Fruit fly (Drosophila melanogaster) whole organism, embryonic: ENCODE results near the gene Hasp.

Experiments used
- Abd-B ChIP-seq: fragments of 200-800 bp; sonication (Bioruptor generic); optimal IDR thresholded peaks from 2 replicates; lab custom pipeline; 2018; ENCODE audit warnings: missing biosample characterization, mild to moderate bottlenecking, missing genetic modification characterization, moderate library complexity
- Atf3 ChIP-seq: fragments of 200-800 bp; sonication (Bioruptor generic); optimal IDR thresholded peaks from 3 replicates; lab custom pipeline; 2016; ENCODE audit warnings: missing biosample characterization, missing genetic modification characterization
- B-H1 ChIP-seq: fragments of 200-800 bp; sonication (Bioruptor generic); IDR thresholded peaks from 3 replicates; pipeline ENCODE4 v1.3.6; 2022; ENCODE audit warnings: missing biosample characterization, missing genetic modification characterization
- CG1024 ChIP-seq: fragments of 200-800 bp; sonication (Bioruptor generic); IDR thresholded peaks from 2 replicates; pipeline ENCODE4 v1.3.6; 2022; ENCODE audit warnings: missing biosample characterization, missing genetic modification characterization
- CG11504 ChIP-seq: fragments of 200-800 bp; sonication (Bioruptor generic); optimal IDR thresholded peaks from 3 replicates; lab custom pipeline; 2019; ENCODE audit warnings: missing biosample characterization, mild to moderate bottlenecking, missing genetic modification characterization, moderate library complexity
- CG11723 ChIP-seq: fragments of 200-800 bp; sonication (Bioruptor generic); optimal IDR thresholded peaks from 2 replicates; lab custom pipeline; 2017; ENCODE audit warnings: missing biosample characterization, mild to moderate bottlenecking, missing genetic modification characterization
- CG12942 ChIP-seq: fragments of 200-800 bp; sonication (Bioruptor generic); optimal IDR thresholded peaks from 3 replicates; lab custom pipeline; 2016; ENCODE audit warnings: missing biosample characterization, missing genetic modification characterization
- CG14050 ChIP-seq: fragments of 200-800 bp; sonication (Bioruptor generic); IDR thresholded peaks from 3 replicates; pipeline ENCODE4 v1.3.6; 2022; ENCODE audit warnings: missing biosample characterization, missing genetic modification characterization
- CG16813 ChIP-seq: fragments of 200-800 bp; sonication (Bioruptor generic); IDR thresholded peaks from 3 replicates; pipeline ENCODE4 v1.3.6; 2022; ENCODE audit warnings: missing biosample characterization, missing genetic modification characterization; ENCODE audit not compliant: partially characterized antibody
- CG18476 ChIP-seq: fragments of 200-800 bp; sonication (Bioruptor generic); optimal IDR thresholded peaks from 2 replicates; lab custom pipeline; 2016; ENCODE audit warnings: missing biosample characterization, mild to moderate bottlenecking, missing genetic modification characterization
- CG34422 ChIP-seq: fragments of 200-800 bp; sonication (Bioruptor generic); IDR thresholded peaks from 3 replicates; pipeline ENCODE4 v1.3.6; 2022; ENCODE audit warnings: missing biosample characterization, missing genetic modification characterization
- CG3726 ChIP-seq: fragments of 200-800 bp; sonication (Bioruptor generic); IDR thresholded peaks from 3 replicates; pipeline ENCODE4, ENCODE4 v1.3.6; 2022; ENCODE audit warnings: missing biosample characterization, missing genetic modification characterization
- CG4707 ChIP-seq: fragments of 200-800 bp; sonication (Bioruptor generic); optimal IDR thresholded peaks from 2 replicates; lab custom pipeline; 2018; ENCODE audit warnings: missing biosample characterization, mild to moderate bottlenecking, missing genetic modification characterization, moderate library complexity
- CG6272 ChIP-seq: fragments of 200-800 bp; sonication (Bioruptor generic); IDR thresholded peaks from 2 replicates; pipeline ENCODE4 v1.3.6; 2022; ENCODE audit warnings: missing biosample characterization, missing genetic modification characterization
- CG7271 ChIP-seq: fragments of 200-800 bp; sonication (Bioruptor generic); optimal IDR thresholded peaks from 2 replicates; lab custom pipeline; 2018; ENCODE audit warnings: missing biosample characterization, mild to moderate bottlenecking, missing genetic modification characterization, moderate library complexity
- CG7839 ChIP-seq: fragments of 200-800 bp; sonication (Bioruptor generic); optimal IDR thresholded peaks from 3 replicates; lab custom pipeline; 2018; ENCODE audit warnings: missing biosample characterization, mild to moderate bottlenecking, missing genetic modification characterization, moderate library complexity
- CG9797 ChIP-seq: fragments of 200-800 bp; sonication (Bioruptor generic); optimal IDR thresholded peaks from 3 replicates; lab custom pipeline; 2018; ENCODE audit warnings: missing biosample characterization, mild to moderate bottlenecking, missing genetic modification characterization
- CoRest ChIP-seq: fragments of 200-800 bp; sonication (Bioruptor generic); optimal IDR thresholded peaks from 3 replicates; lab custom pipeline; 2018; ENCODE audit warnings: missing biosample characterization, mild to moderate bottlenecking, missing genetic modification characterization, moderate library complexity
- Dek ChIP-seq: fragments of 200-800 bp; sonication (Bioruptor generic); optimal IDR thresholded peaks from 3 replicates; lab custom pipeline; 2019; ENCODE audit warnings: missing biosample characterization, mild to moderate bottlenecking, missing genetic modification characterization, moderate library complexity
- Drgx ChIP-seq: fragments of 200-800 bp; sonication (Bioruptor generic); IDR thresholded peaks from 2 replicates; pipeline ENCODE4 v1.3.6; 2022; ENCODE audit warnings: missing biosample characterization, missing genetic modification characterization
- Fer1 ChIP-seq: fragments of 200-800 bp; sonication (Bioruptor generic); optimal IDR thresholded peaks from 2 replicates; lab custom pipeline; 2017; ENCODE audit warnings: missing biosample characterization, mild to moderate bottlenecking, missing genetic modification characterization
- GATAe ChIP-seq: fragments of 200-800 bp; sonication (Bioruptor generic); conservative IDR thresholded peaks from 2 replicates; pipeline ENCODE4 v1.3.6; 2022; ENCODE audit warnings: missing biosample characterization, missing genetic modification characterization
- HLH3B ChIP-seq: fragments of 200-800 bp; sonication (Bioruptor generic); IDR thresholded peaks from 2 replicates; pipeline ENCODE4 v1.3.6; 2022; ENCODE audit warnings: missing biosample characterization, missing genetic modification characterization
- Lhr ChIP-seq: fragments of 200-800 bp; sonication (Bioruptor generic); optimal IDR thresholded peaks from 3 replicates; lab custom pipeline; 2017; ENCODE audit warnings: mild to moderate bottlenecking, missing biosample characterization, missing genetic modification reagents, missing genetic modification characterization
- Med ChIP-seq: fragments of 200-800 bp; sonication (Bioruptor generic); peaks from one replicate; lab custom pipeline; 2016; ENCODE audit warnings: missing biosample characterization, missing genetic modification characterization, mild to moderate bottlenecking, inconsistent platforms, moderate library complexity
- Oaz ChIP-seq: fragments of 200-800 bp; sonication (Bioruptor generic); IDR thresholded peaks from 2 replicates; pipeline ENCODE4 v1.3.6; 2022; ENCODE audit warnings: missing biosample characterization, missing genetic modification characterization
- Oli ChIP-seq: fragments of 200-800 bp; sonication (Bioruptor generic); optimal IDR thresholded peaks from 2 replicates; lab custom pipeline; 2018; ENCODE audit warnings: missing biosample characterization, mild to moderate bottlenecking, missing genetic modification characterization, moderate library complexity
- Pdp1 ChIP-seq, 2 experiments: fragments of 200-800 bp; sonication (Bioruptor generic); optimal IDR thresholded peaks; 3 replicates each; lab custom pipeline; 2016; ENCODE audit warnings: missing biosample characterization in 2 of 2, missing genetic modification characterization in 2 of 2, mild to moderate bottlenecking in 1 of 2, moderate library complexity in 1 of 2
- Side ChIP-seq: fragments of 200-800 bp; sonication (Bioruptor generic); optimal IDR thresholded peaks from 2 replicates; lab custom pipeline; 2016; ENCODE audit warnings: missing biosample characterization, missing genetic modification characterization
- Ssrp ChIP-seq: fragments of 200-800 bp; sonication (Bioruptor generic); optimal IDR thresholded peaks from 2 replicates; lab custom pipeline; 2018; ENCODE audit warnings: missing biosample characterization, mild to moderate bottlenecking, missing genetic modification characterization, moderate library complexity
- Trl ChIP-seq, 3 experiments: fragments of >200 bp in 2 of 3; fragments of 200-800 bp in 1 of 3; sonication (Bioruptor generic) in 1 of 3; optimal IDR thresholded peaks; 2 replicates in 1 of 3; 3 replicates in 2 of 3; lab custom pipeline; 2016 to 2017; ENCODE audit warnings: missing biosample characterization in 1 of 3, missing genetic modification characterization in 1 of 3
- Vsx1 ChIP-seq: fragments of 200-800 bp; sonication (Bioruptor generic); optimal IDR thresholded peaks from 2 replicates; lab custom pipeline; 2017; ENCODE audit warnings: missing biosample characterization, mild to moderate bottlenecking, missing genetic modification characterization, missing genetic modification reagents
- Xbp1 ChIP-seq: fragments of 200-800 bp; sonication (Bioruptor generic); optimal IDR thresholded peaks from 3 replicates; lab custom pipeline; 2016; ENCODE audit warnings: missing biosample characterization, mild to moderate bottlenecking, missing genetic modification characterization
- chn ChIP-seq: fragments of 200-800 bp; sonication (Bioruptor generic); optimal IDR thresholded peaks from 2 replicates; lab custom pipeline; 2016; ENCODE audit warnings: missing biosample characterization, missing genetic modification characterization
- ci ChIP-seq: fragments of 200-800 bp; sonication (Bioruptor generic); IDR thresholded peaks from 3 replicates; pipeline ENCODE4 v1.3.6; 2022; ENCODE audit warnings: missing biosample characterization, missing genetic modification characterization
- crol ChIP-seq: fragments of 200-800 bp; sonication (Bioruptor generic); IDR thresholded peaks from 2 replicates; pipeline ENCODE4 v1.3.6; 2022; ENCODE audit warnings: missing biosample characterization, missing genetic modification characterization
- dan ChIP-seq: fragments of 200-800 bp; sonication (Bioruptor generic); IDR thresholded peaks from 2 replicates; pipeline ENCODE4 v1.3.6; 2022; ENCODE audit warnings: missing biosample characterization, missing genetic modification characterization
- danr ChIP-seq: fragments of 200-800 bp; sonication (Bioruptor generic); IDR thresholded peaks from 2 replicates; pipeline ENCODE4 v1.3.6; 2022; ENCODE audit warnings: missing biosample characterization, missing genetic modification characterization
- eyg ChIP-seq: fragments of 200-800 bp; sonication (Bioruptor generic); optimal IDR thresholded peaks from 3 replicates; lab custom pipeline; 2016; ENCODE audit warnings: missing biosample characterization, missing genetic modification characterization
- ftz-f1 ChIP-seq: fragments of 200-800 bp; sonication (Bioruptor generic); optimal IDR thresholded peaks from 2 replicates; lab custom pipeline; 2016; ENCODE audit warnings: missing biosample characterization, missing genetic modification characterization
- her ChIP-seq: fragments of 200-800 bp; sonication (Bioruptor generic); optimal IDR thresholded peaks from 2 replicates; lab custom pipeline; 2016; ENCODE audit warnings: missing biosample characterization, missing genetic modification characterization
- lbe ChIP-seq: fragments of 200-800 bp; sonication (Bioruptor generic); optimal IDR thresholded peaks from 2 replicates; lab custom pipeline; 2016; ENCODE audit warnings: missing biosample characterization, mild to moderate bottlenecking, missing genetic modification characterization
- lmd ChIP-seq: fragments of 200-800 bp; sonication (Bioruptor generic); IDR thresholded peaks from 2 replicates; pipeline ENCODE4 v1.3.6; 2022; ENCODE audit warnings: missing biosample characterization, missing genetic modification characterization
- lov ChIP-seq, 2 experiments: fragments of 200-800 bp in 1 of 2; fragments of >200 bp in 1 of 2; sonication (Bioruptor generic) in 1 of 2; IDR thresholded peaks in 1 of 2; optimal IDR thresholded peaks in 1 of 2; 2 replicates in 1 of 2; 3 replicates in 1 of 2; pipeline versions ENCODE4 v1.3.6 to Lab custom; 2017 to 2022; ENCODE audit warnings: missing biosample characterization in 1 of 2, missing genetic modification characterization in 1 of 2
- p53 ChIP-seq: fragments of 200-800 bp; sonication (Bioruptor generic); optimal IDR thresholded peaks from 2 replicates; lab custom pipeline; 2016; ENCODE audit warnings: missing biosample characterization, missing genetic modification characterization
- pho ChIP-seq: fragments of 200-800 bp; sonication (Bioruptor generic); optimal IDR thresholded peaks from 2 replicates; lab custom pipeline; 2016; ENCODE audit warnings: missing biosample characterization, missing genetic modification characterization
- run ChIP-seq: fragments of 200-800 bp; sonication (Bioruptor generic); optimal IDR thresholded peaks from 3 replicates; lab custom pipeline; 2018; ENCODE audit warnings: missing biosample characterization, mild to moderate bottlenecking, missing genetic modification characterization
- salm ChIP-seq: fragments of 200-800 bp; sonication (Bioruptor generic); optimal IDR thresholded peaks from 2 replicates; lab custom pipeline; 2018; ENCODE audit warnings: missing biosample characterization, mild to moderate bottlenecking, missing genetic modification characterization
- slou ChIP-seq: fragments of 200-800 bp; sonication (Bioruptor generic); optimal IDR thresholded peaks from 3 replicates; lab custom pipeline; 2016; ENCODE audit warnings: missing biosample characterization, missing genetic modification characterization

Hasp gene

dm6 chr2L:19517154-19517814 is at the start of gene Hasp (continued):
- no peak for TF ChIP-seq Atf3 (GFP tag; lab: Kevin White, UChicago)
- TF ChIP-seq Dek = peak; percentile 18
- TF ChIP-seq Med = peak; percentile 81
- TF ChIP-seq CoRest (tag; lab: Kevin White, UChicago) = peak; percentile 56
- TF ChIP-seq CG16813 = peak; percentile 68
- TF ChIP-seq Fer1 = peak; percentile 55
- TF ChIP-seq CG6272 = no peak
- peak; percentile 35 for TF ChIP-seq CG7271 (tag; lab: Kevin White, UChicago)
- TF ChIP-seq lbe (GFP tag; lab: Kevin White, UChicago) = no peak
- peak; percentile 45; the same call in 1 of the 2 replicates for TF ChIP-seq HLH3B (GFP tag; lab: Robert Waterston, UW)
- peak; percentile 64 for TF ChIP-seq CG11504 (tag; lab: Kevin White, UChicago)
- peak; percentile 63 for TF ChIP-seq Oli (tag; lab: Kevin White, UChicago)
- no peak for TF ChIP-seq Drgx (GFP tag; lab: Robert Waterston, UW)
- no peak for TF ChIP-seq Lhr (GFP tag; lab: Kevin White, UChicago)
- peak; percentile 42 for TF ChIP-seq CG18476 (GFP tag; lab: Kevin White, UChicago)
- no peak for TF ChIP-seq pho (GFP tag; lab: Kevin White, UChicago)
- TF ChIP-seq slou (GFP tag; lab: Kevin White, UChicago) = peak; percentile 40
- TF ChIP-seq lov (optimal IDR thresholded peaks at IDR 0.05; lab: Kevin White, UChicago) = no peak
- no peak for TF ChIP-seq lov (GFP tag; IDR thresholded peaks at IDR 0.05; lab: Robert Waterston, UW)
- TF ChIP-seq her = no peak
- TF ChIP-seq ci (GFP tag; lab: Robert Waterston, UW) = peak; percentile 71; the same call in 2 of the 3 replicates
- TF ChIP-seq salm = no peak
- TF ChIP-seq CG11723 (GFP tag; lab: Kevin White, UChicago) = peak; percentile 13
- TF ChIP-seq Pdp1 (GFP tag; optimal IDR thresholded peaks at IDR 0.05; lab: Kevin White, UChicago) = peak in 1 of 2 experiments; percentile 45
- peak; percentile 3; the same call in 1 of the 2 replicates for TF ChIP-seq CG1024 (GFP tag; lab: Robert Waterston, UW)
- TF ChIP-seq Side (GFP tag; lab: Kevin White, UChicago) = no peak
- TF ChIP-seq danr (GFP tag; lab: Robert Waterston, UW) = no peak
- no peak for TF ChIP-seq dan (GFP tag; lab: Robert Waterston, UW)
- TF ChIP-seq CG7839 (tag; lab: Kevin White, UChicago) = peak; percentile 83
- peak; percentile 46 for TF ChIP-seq CG12942 (GFP tag; lab: Kevin White, UChicago)
- no peak for TF ChIP-seq Oaz (GFP tag; lab: Robert Waterston, UW)
- TF ChIP-seq CG14050 (GFP tag; lab: Robert Waterston, UW) = peak; percentile 9; the same call in 1 of the 3 replicates
- no peak for TF ChIP-seq eyg (GFP tag; lab: Kevin White, UChicago)
- peak; percentile 41 for TF ChIP-seq Abd-B
- TF ChIP-seq crol (GFP tag; lab: Robert Waterston, UW) = no peak
- no peak for TF ChIP-seq chn
- TF ChIP-seq Ssrp (tag; lab: Kevin White, UChicago) = peak; percentile 46
- TF ChIP-seq B-H1 = no peak
- TF ChIP-seq Xbp1 (GFP tag; lab: Kevin White, UChicago) = peak; percentile 52
- no peak for TF ChIP-seq GATAe (GFP tag; lab: Robert Waterston, UW)
- peak; percentile 58; the same call in 1 of the 2 replicates for TF ChIP-seq lmd
- peak; percentile 11 to 19 for TF ChIP-seq Trl (optimal IDR thresholded peaks at IDR 0.05; lab: Kevin White, UChicago)
- TF ChIP-seq Trl (GFP tag; optimal IDR thresholded peaks at IDR 0.05; lab: Kevin White, UChicago) = no peak
- TF ChIP-seq run (tag; lab: Kevin White, UChicago) = no peak
- TF ChIP-seq CG9797 = no peak
- TF ChIP-seq p53 (GFP tag; lab: Kevin White, UChicago) = no peak
- peak; percentile 79 for TF ChIP-seq CG4707
- TF ChIP-seq Vsx1 = no peak
- TF ChIP-seq ftz-f1 (GFP tag; lab: Kevin White, UChicago) = no peak
- no peak for TF ChIP-seq CG3726 (GFP tag; lab: Robert Waterston, UW)
- TF ChIP-seq CG34422 (GFP tag; lab: Robert Waterston, UW) = peak; percentile 30; the same call in 1 of the 3 replicates
